Fruit fly (Drosophila melanogaster): ENCODE data around the gene Smox.

DNA sequence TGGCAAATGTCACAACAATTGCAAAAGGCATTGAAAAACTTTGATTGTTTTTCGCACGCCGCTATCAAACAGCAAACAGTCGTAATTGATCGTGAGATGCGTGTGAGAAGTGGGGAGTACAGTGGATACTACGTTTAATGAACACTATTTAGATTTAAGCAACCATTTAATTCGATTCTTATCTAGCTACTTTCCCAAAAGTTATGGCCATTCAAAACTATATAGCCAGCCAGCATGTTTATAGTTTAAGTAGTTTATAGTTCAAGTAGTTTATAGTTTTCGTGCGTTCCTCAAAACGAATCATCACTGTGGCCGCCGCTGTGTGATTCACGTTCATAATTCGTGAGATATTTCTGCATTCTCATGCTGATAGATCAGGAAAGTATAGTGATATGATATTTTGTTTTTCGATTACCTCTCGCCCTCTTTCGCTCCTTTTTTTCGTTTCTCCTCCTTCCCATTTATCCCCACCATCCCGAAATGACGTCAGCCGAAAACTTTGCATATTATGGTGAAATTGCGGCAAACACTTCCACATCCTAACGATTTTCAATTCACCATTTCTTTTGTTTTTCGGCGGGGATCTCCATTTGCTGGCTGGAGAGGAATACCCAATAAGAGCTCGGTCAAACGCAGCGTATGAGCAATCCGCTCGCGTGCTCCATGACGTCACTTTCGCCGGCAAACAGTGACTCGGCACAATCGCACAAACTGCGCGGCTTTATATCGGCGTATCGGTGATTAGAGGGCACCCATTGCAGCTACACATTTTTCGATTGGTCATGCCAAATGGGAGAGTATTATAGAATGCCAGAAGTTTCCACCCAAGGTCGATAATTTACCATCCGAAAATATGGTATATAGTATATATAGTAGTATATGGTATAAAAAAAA lies 28.4 kb downstream of the Smox start:
- no peak for TF ChIP-seq CG8478 (optimal IDR thresholded peaks at IDR 0.05)
- TF ChIP-seq CTCF (optimal IDR thresholded peaks at IDR 0.05), result no peak
